Worm (Caenorhabditis elegans) whole organism, L2 larva: ENCODE data around the gene acr-14.

Experiments used
- fos-1 ChIP-seq: fragments of 150-350 bp; optimal IDR thresholded peaks from 2 replicates; lab custom pipeline; 2014; ENCODE audit warnings: missing biosample characterization, missing genetic modification characterization
- nhr-23 ChIP-seq: fragments of 150-350 bp; optimal IDR thresholded peaks from 2 replicates; lab custom pipeline; 2014; ENCODE audit warnings: missing biosample characterization, missing genetic modification reagents, missing genetic modification characterization
- nhr-237 ChIP-seq: fragments of 150-350 bp; optimal IDR thresholded peaks from 2 replicates; lab custom pipeline; 2014; ENCODE audit warnings: missing biosample characterization, missing genetic modification characterization
- zag-1 ChIP-seq: fragments of 150-350 bp; optimal IDR thresholded peaks from 2 replicates; lab custom pipeline; 2014; ENCODE audit warnings: missing biosample characterization, missing genetic modification characterization

DNA sequence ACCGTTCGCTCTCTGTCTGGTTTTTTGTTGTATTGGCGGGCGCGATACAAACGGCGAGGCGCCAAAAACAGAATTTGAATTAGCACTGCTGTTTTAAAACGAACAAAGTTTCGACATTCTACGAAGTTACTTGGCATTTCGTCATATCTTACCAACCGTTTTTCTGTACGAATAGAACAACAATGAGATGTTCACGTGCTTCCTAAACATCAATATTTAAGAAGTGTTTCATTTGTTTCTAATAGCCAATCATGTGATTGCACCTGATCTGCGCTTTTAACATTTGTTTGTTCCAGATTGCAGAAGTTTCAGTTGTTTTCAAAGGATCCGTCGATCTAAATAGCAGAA is 48.0 kb downstream of the acr-14 start:
- no peak for TF ChIP-seq fos-1 (tag; lab: Kevin White, UChicago)
- no peak for TF ChIP-seq nhr-237 (tag; lab: Kevin White, UChicago)
- no peak for TF ChIP-seq zag-1 (tag; lab: Kevin White, UChicago)
- TF ChIP-seq nhr-23 (tag; lab: Kevin White, UChicago) = no peak
